Worm (Caenorhabditis elegans): ENCODE measurements around the gene ZC190.8.

ZC190.8 gene

DNA sequence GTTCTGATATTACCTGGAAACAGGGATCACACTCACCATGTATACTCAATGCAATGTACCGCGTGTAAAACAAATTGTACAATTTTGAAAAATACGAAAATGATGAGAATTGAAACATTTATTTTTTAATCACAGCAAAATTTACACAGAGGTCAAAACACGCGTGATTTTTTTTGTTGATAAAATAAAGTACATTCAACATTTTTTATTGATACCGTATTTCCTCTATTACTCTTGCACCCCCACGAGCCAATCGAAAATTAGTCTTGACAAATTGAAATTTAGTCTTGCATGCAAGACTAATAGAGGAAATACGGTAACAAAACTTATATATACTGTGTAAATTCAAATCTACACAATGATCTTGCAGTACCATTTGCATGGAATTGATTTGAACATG is at the start of gene ZC190.8:
TSS of gene ZC190.8 (minus strand) at position 101 of the 400 bp plus-strand sequence.
- TF ChIP-seq ceh-6 (GFP tag; optimal IDR thresholded peaks at IDR 0.05) (no peak), ceh-9 (tag; optimal IDR thresholded peaks at IDR 0.05) (no peak), pha-4 (tag; optimal IDR thresholded peaks at IDR 0.05) (no peak), gmeb-2 (tag; optimal IDR thresholded peaks at IDR 0.05) (no peak), unc-86 (tag; optimal IDR thresholded peaks at IDR 0.05) (no peak), ceh-30 (tag; optimal IDR thresholded peaks at IDR 0.05) (no peak), Y22D7AL.16 (tag; optimal IDR thresholded peaks at IDR 0.05) (no peak), unc-42 (tag; optimal IDR thresholded peaks at IDR 0.05) (no peak), pros-1 (tag; optimal IDR thresholded peaks at IDR 0.05) (no peak), ceh-18 (tag; optimal IDR thresholded peaks at IDR 0.05) (no peak), fkh-10 (GFP tag; optimal IDR thresholded peaks at IDR 0.05) (no peak), ztf-16 (tag; optimal IDR thresholded peaks at IDR 0.05) (no peak), hlh-13 (GFP tag; optimal IDR thresholded peaks at IDR 0.05) (no peak), unc-3 (GFP tag; conservative IDR thresholded peaks at IDR 0.05) (no peak), unc-3 (tag; optimal IDR thresholded peaks at IDR 0.05) (no peak)

DNA sequence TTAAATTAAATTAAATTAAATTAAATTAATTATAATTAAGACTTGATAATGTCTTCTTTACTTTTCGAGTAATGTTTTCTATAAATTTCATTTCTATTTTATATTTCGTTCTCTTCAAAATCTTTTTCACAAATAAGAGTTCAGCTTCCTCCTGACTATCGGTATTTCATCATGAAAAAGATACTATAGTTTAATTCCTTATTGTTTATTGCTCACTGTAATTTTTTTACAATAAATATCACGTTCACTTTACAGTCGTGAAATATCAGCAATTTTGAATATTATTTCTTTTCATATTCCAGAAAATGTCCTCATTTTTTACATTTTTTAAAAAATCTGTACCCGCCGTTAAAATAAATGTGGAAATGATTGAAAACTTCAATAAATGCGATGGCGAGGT is 48.8 kb upstream of the ZC190.8 start, which contains the start of gene ZC196.3:
TSS of gene ZC196.3 (plus strand) at position 301 of the 400 bp plus-strand sequence.
- TF ChIP-seq ahr-1 (tag; optimal IDR thresholded peaks at IDR 0.05) = no peak
- no peak for TF ChIP-seq ceh-14 (tag; optimal IDR thresholded peaks at IDR 0.05)
- TF ChIP-seq ets-4 (tag; optimal IDR thresholded peaks at IDR 0.05) = no peak
- TF ChIP-seq ceh-30 (tag; optimal IDR thresholded peaks at IDR 0.05) = no peak
- no peak for TF ChIP-seq T23F11.4 (GFP tag; optimal IDR thresholded peaks at IDR 0.05)
- no peak for TF ChIP-seq nfya-1 (tag; optimal IDR thresholded peaks at IDR 0.05)
- TF ChIP-seq Y22D7AL.16 (tag; optimal IDR thresholded peaks at IDR 0.05) = no peak
- TF ChIP-seq dve-1 (tag; optimal IDR thresholded peaks at IDR 0.05) = no peak
- TF ChIP-seq ceh-2 (tag; optimal IDR thresholded peaks at IDR 0.05) = no peak
- TF ChIP-seq ceh-31 (tag; optimal IDR thresholded peaks at IDR 0.05) = no peak

DNA sequence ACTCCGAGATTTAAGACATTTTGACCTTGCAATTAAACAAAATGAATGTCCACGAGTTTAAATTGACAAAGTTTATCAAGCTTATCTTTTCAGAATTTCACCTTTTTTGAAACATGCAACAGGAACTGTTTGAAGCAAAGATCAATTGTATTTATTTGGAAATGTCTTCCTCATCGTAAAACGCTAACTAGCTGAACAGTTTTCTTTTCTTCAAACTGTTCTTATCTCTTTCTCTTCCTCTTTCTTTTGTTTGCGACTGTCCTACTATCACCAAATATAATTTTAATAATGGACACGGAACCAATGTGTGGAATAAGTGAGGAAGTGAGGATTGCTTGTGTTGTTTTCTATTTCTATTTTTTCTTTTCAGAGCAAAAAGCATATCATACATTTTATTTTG is 45.3 kb upstream of the ZC190.8 start, which contains the start of gene ZC196.4:
TSS of gene ZC196.4 (plus strand) at position 173 of the 400 bp plus-strand sequence.
- TF ChIP-seq ceh-9 (tag; optimal IDR thresholded peaks at IDR 0.05) (no peak), ceh-48 (tag; optimal IDR thresholded peaks at IDR 0.05) (no peak), ceh-45 (GFP tag; IDR thresholded peaks at IDR 0.05) (no peak), sox-2 (GFP tag; IDR thresholded peaks at IDR 0.05) (no peak), sdc-2 (tag; optimal IDR thresholded peaks at IDR 0.05) (no peak), madf-2 (tag; optimal IDR thresholded peaks at IDR 0.05) (no peak), ceh-34 (tag; optimal IDR thresholded peaks at IDR 0.05) (no peak), K09A11.1 (tag; optimal IDR thresholded peaks at IDR 0.05; ENCODE audit: insufficient read depth) (no peak)

DNA sequence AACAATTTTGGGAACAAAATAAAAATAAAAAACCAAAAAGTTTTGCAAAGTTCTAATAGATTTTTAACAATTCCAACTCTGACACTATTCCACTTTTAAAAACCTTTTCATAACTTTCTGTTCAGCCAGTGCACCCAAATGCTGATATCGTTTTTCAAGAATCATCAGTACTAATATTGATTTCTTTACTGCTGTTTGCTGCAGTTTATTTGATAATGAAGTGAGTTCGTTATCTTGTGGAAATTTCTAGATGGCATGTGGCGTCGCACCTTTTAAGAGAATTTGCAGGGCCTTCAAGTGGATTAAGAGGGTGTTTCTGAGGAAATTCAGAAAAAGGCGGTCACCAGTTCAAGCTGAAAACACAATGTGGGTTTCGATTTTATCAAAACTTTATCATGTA is 43.4 kb upstream of the ZC190.8 start:
- no peak for TF ChIP-seq unc-42 (tag; optimal IDR thresholded peaks at IDR 0.05)
- no peak for TF ChIP-seq lim-6 (tag; optimal IDR thresholded peaks at IDR 0.05)
- TF ChIP-seq pha-4 (tag; optimal IDR thresholded peaks at IDR 0.05) = no peak
- TF ChIP-seq F13H6.1 (tag; optimal IDR thresholded peaks at IDR 0.05) = no peak
- no peak for TF ChIP-seq tbx-2 (tag; optimal IDR thresholded peaks at IDR 0.05)
- TF ChIP-seq unc-55 (GFP tag; optimal IDR thresholded peaks at IDR 0.05) = no peak
- TF ChIP-seq lin-11 (tag; optimal IDR thresholded peaks at IDR 0.05) = no peak
- TF ChIP-seq tbx-7 (tag; optimal IDR thresholded peaks at IDR 0.05) = no peak
- TF ChIP-seq gmeb-2 (tag; optimal IDR thresholded peaks at IDR 0.05) = no peak
- no peak for TF ChIP-seq ceh-31 (tag; optimal IDR thresholded peaks at IDR 0.05)
- no peak for TF ChIP-seq ceh-34 (tag; optimal IDR thresholded peaks at IDR 0.05)
- TF ChIP-seq ceh-48 (tag; optimal IDR thresholded peaks at IDR 0.05) = no peak
- TF ChIP-seq hlh-13 (GFP tag; optimal IDR thresholded peaks at IDR 0.05) = no peak
- no peak for TF ChIP-seq ref-2 (tag; optimal IDR thresholded peaks at IDR 0.05)
- no peak for TF ChIP-seq unc-3 (GFP tag; conservative IDR thresholded peaks at IDR 0.05)
- no peak for TF ChIP-seq unc-3 (tag; optimal IDR thresholded peaks at IDR 0.05)
- TF ChIP-seq fkh-10 (GFP tag; optimal IDR thresholded peaks at IDR 0.05) = no peak
- TF ChIP-seq pros-1 (tag; optimal IDR thresholded peaks at IDR 0.05) = no peak
- no peak for TF ChIP-seq hlh-15 (tag; optimal IDR thresholded peaks at IDR 0.05)

All from whole organism, late embryonic.